Worm (Caenorhabditis elegans): ENCODE measurements around the gene F10B5.2.

F10B5.2 gene

DNA sequence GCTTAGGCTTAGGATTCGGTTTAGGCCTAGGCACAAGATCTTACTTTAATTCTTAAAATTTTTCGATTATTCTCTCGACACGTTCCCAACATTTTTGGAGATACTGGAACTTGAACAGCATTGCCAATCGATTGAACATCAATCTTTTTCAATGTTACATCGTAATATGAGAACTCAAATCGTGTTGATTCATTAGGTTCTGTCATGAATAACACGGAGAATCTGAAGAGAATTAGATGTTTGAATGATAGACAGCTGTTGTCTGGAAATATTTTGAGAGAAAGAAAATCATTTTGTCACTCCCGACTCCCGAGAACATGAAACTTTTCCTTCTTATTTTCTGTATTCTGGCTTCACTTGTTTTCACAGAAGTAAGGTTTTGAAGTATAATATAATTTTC lies 24.7 kb downstream of the F10B5.2 start, which contains the start of gene T05C12.15:
Gene T05C12.15, plus strand, starts transcription at position 301 of the 400 bp plus-strand sequence.
- TF ChIP-seq ceh-20 (GFP tag; IDR thresholded peaks at IDR 0.05) (no peak), D1046.2 (GFP tag; IDR thresholded peaks at IDR 0.05) (no peak), mdt-29 (GFP tag; IDR thresholded peaks at IDR 0.05) (no peak), ceh-28 (tag; optimal IDR thresholded peaks at IDR 0.05) (no peak), F10B5.3 (tag; optimal IDR thresholded peaks at IDR 0.05) (no peak), nhr-6 (tag; optimal IDR thresholded peaks at IDR 0.05) (no peak), php-3 (GFP tag; IDR thresholded peaks at IDR 0.05) (no peak), F37D6.2 (tag; optimal IDR thresholded peaks at IDR 0.05) (no peak), ama-1 (optimal IDR thresholded peaks at IDR 0.05) (no peak), ztf-7 (tag; optimal IDR thresholded peaks at IDR 0.05) (no peak), ctbp-1 (GFP tag; IDR thresholded peaks at IDR 0.05) (no peak), F49E8.2 (tag; optimal IDR thresholded peaks at IDR 0.05; ENCODE audit: borderline replicate concordance) (no peak), dve-1 (tag; optimal IDR thresholded peaks at IDR 0.05; ENCODE audit: insufficient read depth) (no peak), spr-1 (tag; optimal IDR thresholded peaks at IDR 0.05) (no peak), F44E2.7 (GFP tag; IDR thresholded peaks at IDR 0.05) (no peak), dpl-1 (GFP tag; optimal IDR thresholded peaks at IDR 0.05) (no peak)

DNA sequence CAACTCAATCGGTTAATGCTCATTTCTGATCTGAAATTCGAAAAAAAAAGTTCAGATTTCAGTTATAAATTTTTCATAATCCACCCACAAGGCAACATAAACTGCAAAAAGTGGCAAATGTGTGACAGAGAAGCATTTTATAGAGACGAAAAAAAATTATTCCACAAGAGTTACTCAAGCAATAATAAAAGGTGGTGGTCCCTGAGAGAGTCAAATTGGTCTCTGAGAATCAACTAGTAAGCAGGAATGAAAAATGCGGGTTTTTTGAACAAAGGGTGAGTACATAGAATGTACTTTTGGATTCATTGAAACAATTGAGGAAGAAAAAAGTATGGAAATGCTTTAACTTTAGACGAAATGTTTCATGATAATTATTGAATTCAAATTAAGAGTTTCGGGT lies 25.8 kb downstream of the F10B5.2 start, which contains the start of gene T05C12.11:
Gene T05C12.11, minus strand, starts transcription at position 101 of the 400 bp plus-strand sequence.
- no peak for TF ChIP-seq ZK337.2 (GFP tag; IDR thresholded peaks at IDR 0.05)
- TF ChIP-seq lin-38 (GFP tag; IDR thresholded peaks at IDR 0.05): no peak
- TF ChIP-seq ztf-11 (tag; optimal IDR thresholded peaks at IDR 0.05): no peak
- no peak for TF ChIP-seq zip-11 (GFP tag; IDR thresholded peaks at IDR 0.05)
- TF ChIP-seq pqm-1 (tag; optimal IDR thresholded peaks at IDR 0.05): no peak
- TF ChIP-seq nhr-76 (tag; optimal IDR thresholded peaks at IDR 0.05): no peak
- no peak for TF ChIP-seq unc-130 (GFP tag; optimal IDR thresholded peaks at IDR 0.05)
- no peak for TF ChIP-seq fos-1 (tag; optimal IDR thresholded peaks at IDR 0.05)
- TF ChIP-seq sdz-12 (GFP tag; optimal IDR thresholded peaks at IDR 0.05): no peak
- TF ChIP-seq ZK546.5 (tag; optimal IDR thresholded peaks at IDR 0.05): no peak
- TF ChIP-seq spr-1 (tag; optimal IDR thresholded peaks at IDR 0.05): no peak
- no peak for TF ChIP-seq daf-19 (GFP tag; conservative IDR thresholded peaks at IDR 0.05)
- no peak for TF ChIP-seq daf-12 (tag; optimal IDR thresholded peaks at IDR 0.05)
- no peak for TF ChIP-seq lin-39 (tag; optimal IDR thresholded peaks at IDR 0.05)
- TF ChIP-seq aha-1 (tag): no peak
- no peak for TF ChIP-seq Y5F2A.4 (GFP tag; optimal IDR thresholded peaks at IDR 0.05)

- TF ChIP-seq nhr-6 (tag; optimal IDR thresholded peaks at IDR 0.05) (no peak), daf-8 (GFP tag; IDR thresholded peaks at IDR 0.05) (no peak), ztf-11 (tag; optimal IDR thresholded peaks at IDR 0.05) (no peak), saeg-2 (GFP tag; IDR thresholded peaks at IDR 0.05) (no peak), duxl-1 (tag; optimal IDR thresholded peaks at IDR 0.05; ENCODE audit: poor library complexity) (no peak), spr-1 (tag; optimal IDR thresholded peaks at IDR 0.05) (no peak), tag-97 (GFP tag; IDR thresholded peaks at IDR 0.05) (no peak)
Observed at ce11 chrII:8173449-8173848, 28.9 kb downstream of the F10B5.2 start, which contains the start of the genes decr-1.3 and T05C12.1. Gene decr-1.3, minus strand, starts transcription at chrII:8173549. Gene T05C12.1, plus strand, starts transcription at chrII:8173680.

ce11 chrII:8174148-8174547 lies 29.6 kb downstream of the F10B5.2 start:
- no peak for TF ChIP-seq lin-15B (tag; optimal IDR thresholded peaks at IDR 0.05)
- no peak for TF ChIP-seq duxl-1 (tag; optimal IDR thresholded peaks at IDR 0.05; ENCODE audit: poor library complexity)
- TF ChIP-seq unc-62 (GFP tag; optimal IDR thresholded peaks at IDR 0.05 in 1 of 2): peak in 1 of 2 experiments; percentile 91
- TF ChIP-seq unc-62 (tag; optimal IDR thresholded peaks at IDR 0.05): no peak
- no peak for TF ChIP-seq ceh-62 (tag; optimal IDR thresholded peaks at IDR 0.05)
- TF ChIP-seq ztf-7 (tag; optimal IDR thresholded peaks at IDR 0.05): no peak
- TF ChIP-seq dmd-8 (GFP tag; IDR thresholded peaks at IDR 0.05): no peak

Measured in whole organism, L4 larva.